Fruit fly (Drosophila melanogaster) whole organism, adult: ENCODE data around the gene CG2747.

ENCODE experiments used
- CG11617 ChIP-seq: fragments of 200-800 bp; sonication (Bioruptor generic); optimal IDR thresholded peaks from 2 replicates; lab custom pipeline; 2017; ENCODE audit warnings: mild to moderate bottlenecking, missing biosample characterization, missing genetic modification reagents, missing genetic modification characterization
- CG12768 ChIP-seq: fragments of 200-800 bp; sonication (Bioruptor generic); optimal IDR thresholded peaks from 2 replicates; lab custom pipeline; 2017; ENCODE audit warnings: missing biosample characterization, missing genetic modification characterization, mild to moderate bottlenecking, moderate library complexity, missing genetic modification reagents
- CG14711 ChIP-seq: fragments of 200-800 bp; sonication (Bioruptor generic); optimal IDR thresholded peaks from 2 replicates; lab custom pipeline; 2018; ENCODE audit warnings: missing biosample characterization, mild to moderate bottlenecking, missing genetic modification characterization, moderate library complexity
- CG1620 ChIP-seq: fragments of 200-800 bp; sonication (Bioruptor generic); optimal IDR thresholded peaks from 2 replicates; lab custom pipeline; 2016; ENCODE audit warnings: missing biosample characterization, missing genetic modification characterization
- CG33017 ChIP-seq: fragments of 200-800 bp; sonication (Bioruptor generic); optimal IDR thresholded peaks from 2 replicates; lab custom pipeline; 2018; ENCODE audit warnings: missing biosample characterization, mild to moderate bottlenecking, missing genetic modification characterization, moderate library complexity
- Clk ChIP-seq: fragments of 200-800 bp; sonication (Bioruptor generic); optimal IDR thresholded peaks from 2 replicates; lab custom pipeline; 2017; ENCODE audit warnings: missing biosample characterization, missing genetic modification characterization
- Crg-1 ChIP-seq: fragments of 200-800 bp; sonication (Bioruptor generic); optimal IDR thresholded peaks from 2 replicates; lab custom pipeline; 2016; ENCODE audit warnings: missing biosample characterization, missing genetic modification characterization
- Hr96 ChIP-seq: fragments of 200-800 bp; sonication (Bioruptor generic); optimal IDR thresholded peaks from 2 replicates; lab custom pipeline; 2016; ENCODE audit warnings: missing biosample characterization, missing genetic modification characterization
- bab1 ChIP-seq: fragments of 200-800 bp; sonication (Bioruptor generic); optimal IDR thresholded peaks from 3 replicates; lab custom pipeline; 2019; ENCODE audit warnings: missing biosample characterization, mild to moderate bottlenecking, missing genetic modification characterization, moderate library complexity
- cic ChIP-seq: fragments of 200-800 bp; sonication (Bioruptor generic); optimal IDR thresholded peaks from 2 replicates; lab custom pipeline; 2017; ENCODE audit warnings: missing biosample characterization, mild to moderate bottlenecking, missing genetic modification characterization, moderate library complexity
- cnc ChIP-seq, 2 experiments: fragments of >200 bp; optimal IDR thresholded peaks; 2 replicates each; lab custom pipeline; 2017
- toe ChIP-seq: fragments of 200-800 bp; sonication (Bioruptor generic); optimal IDR thresholded peaks from 2 replicates; lab custom pipeline; 2016; ENCODE audit warnings: missing biosample characterization, missing genetic modification characterization

- TF ChIP-seq Crg-1 (GFP tag; lab: Kevin White, UChicago) (no peak), CG1620 (GFP tag; lab: Kevin White, UChicago) (no peak), CG33017 (tag; lab: Kevin White, UChicago) (no peak), cic (GFP tag; lab: Kevin White, UChicago) (no peak), CG11617 (GFP tag; lab: Kevin White, UChicago) (no peak), cnc (optimal IDR thresholded peaks at IDR 0.05; lab: Kevin White, UChicago) (no peak), bab1 (GFP tag; lab: Kevin White, UChicago) (no peak), Hr96 (no peak), toe (GFP tag; lab: Kevin White, UChicago) (no peak), CG14711 (tag; lab: Kevin White, UChicago) (no peak), CG12768 (no peak), Clk (GFP tag; lab: Kevin White, UChicago) (no peak)
Observed at dm6 chr3R:7978379-7979009, 52.1 kb downstream of the CG2747 start, which contains the start of the genes CD98hc and Os-C.
